Fruit fly (Drosophila melanogaster) whole organism, adult: ENCODE measurements around the gene Muc18B.

Experiments used
- CG1620 ChIP-seq: fragments of 200-800 bp; sonication (Bioruptor generic); optimal IDR thresholded peaks from 2 replicates; lab custom pipeline; 2016; ENCODE audit warnings: missing biosample characterization, missing genetic modification characterization
- toe ChIP-seq: fragments of 200-800 bp; sonication (Bioruptor generic); optimal IDR thresholded peaks from 2 replicates; lab custom pipeline; 2016; ENCODE audit warnings: missing biosample characterization, missing genetic modification characterization

DNA sequence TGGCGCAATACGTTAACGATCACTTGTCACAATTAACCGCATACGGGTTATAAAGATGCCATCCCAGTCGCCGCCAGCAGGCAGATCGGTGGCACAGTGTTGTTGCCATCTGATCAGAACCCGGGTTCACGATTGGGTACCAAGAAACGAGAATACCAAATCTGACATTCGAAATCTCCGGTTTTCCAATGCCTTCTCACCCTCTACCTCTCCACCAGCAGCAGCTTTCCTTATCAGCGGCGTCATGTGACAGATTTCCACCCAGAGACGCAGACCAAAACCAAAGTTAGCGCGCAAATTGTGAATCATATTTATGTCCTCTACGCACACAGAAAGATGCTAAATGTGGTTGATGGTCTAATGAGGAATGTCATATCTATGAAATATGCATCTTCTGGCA lies 23.3 kb downstream of the Muc18B start:
- TF ChIP-seq CG1620 (GFP tag; lab: Kevin White, UChicago): no peak
- no peak for TF ChIP-seq toe (GFP tag; lab: Kevin White, UChicago)
